Fruit fly (Drosophila melanogaster) whole organism, embryonic: ENCODE results near the gene CG13077.

Experiments
- Antp ChIP-seq: fragments of 200-800 bp; sonication (Bioruptor generic); optimal IDR thresholded peaks from 3 replicates; lab custom pipeline; 2016; ENCODE audit warnings: missing biosample characterization, missing genetic modification characterization
- CG1024 ChIP-seq: fragments of 200-800 bp; sonication (Bioruptor generic); IDR thresholded peaks from 2 replicates; pipeline ENCODE4 v1.3.6; 2022; ENCODE audit warnings: missing biosample characterization, missing genetic modification characterization
- CG10979 ChIP-seq: fragments of 200-800 bp; sonication (Bioruptor generic); optimal IDR thresholded peaks from 2 replicates; lab custom pipeline; 2018; ENCODE audit warnings: missing biosample characterization, mild to moderate bottlenecking, missing genetic modification characterization, moderate library complexity
- CG12299 ChIP-seq: fragments of 200-800 bp; sonication (Bioruptor generic); optimal IDR thresholded peaks from 2 replicates; lab custom pipeline; 2018; ENCODE audit warnings: missing biosample characterization, mild to moderate bottlenecking, missing genetic modification characterization
- CG12659 ChIP-seq: fragments of 200-800 bp; sonication (Bioruptor generic); optimal IDR thresholded peaks from 3 replicates; lab custom pipeline; 2017; ENCODE audit warnings: mild to moderate bottlenecking, missing biosample characterization, missing genetic modification reagents, missing genetic modification characterization
- CG12769 ChIP-seq: fragments of 200-800 bp; sonication (Bioruptor generic); optimal IDR thresholded peaks from 2 replicates; lab custom pipeline; 2019; ENCODE audit warnings: missing biosample characterization, mild to moderate bottlenecking, missing genetic modification characterization, moderate library complexity
- CG13775 ChIP-seq: fragments of 200-800 bp; sonication (Bioruptor generic); optimal IDR thresholded peaks from 3 replicates; lab custom pipeline; 2017; ENCODE audit warnings: missing biosample characterization, mild to moderate bottlenecking, missing genetic modification characterization
- CG14710 ChIP-seq: fragments of 200-800 bp; sonication (Bioruptor generic); optimal IDR thresholded peaks from 3 replicates; lab custom pipeline; 2019; ENCODE audit warnings: missing biosample characterization, mild to moderate bottlenecking, missing genetic modification characterization, moderate library complexity
- CG15269 ChIP-seq: fragments of 200-800 bp; sonication (Bioruptor generic); optimal IDR thresholded peaks from 2 replicates; lab custom pipeline; 2018; ENCODE audit warnings: missing biosample characterization, mild to moderate bottlenecking, missing genetic modification characterization, moderate library complexity
- CG1647 ChIP-seq: fragments of 200-800 bp; sonication (Bioruptor generic); optimal IDR thresholded peaks from 3 replicates; lab custom pipeline; 2016; ENCODE audit warnings: missing biosample characterization, missing genetic modification characterization
- CG16779 ChIP-seq: fragments of 200-800 bp; sonication (Bioruptor generic); IDR thresholded peaks from 2 replicates; pipeline ENCODE4 v1.3.6; 2022; ENCODE audit warnings: missing biosample characterization, missing genetic modification characterization
- CG16813 ChIP-seq: fragments of 200-800 bp; sonication (Bioruptor generic); IDR thresholded peaks from 3 replicates; pipeline ENCODE4 v1.3.6; 2022; ENCODE audit warnings: missing biosample characterization, missing genetic modification characterization; ENCODE audit not compliant: partially characterized antibody
- CG17802 ChIP-seq: fragments of 200-800 bp; sonication (Bioruptor generic); optimal IDR thresholded peaks from 2 replicates; lab custom pipeline; 2018; ENCODE audit warnings: missing biosample characterization, mild to moderate bottlenecking, missing genetic modification characterization, moderate library complexity
- CG17829 ChIP-seq: fragments of 200-800 bp; optimal IDR thresholded peaks from 2 replicates; lab custom pipeline; 2019; ENCODE audit warnings: missing biosample characterization, mild to moderate bottlenecking, missing genetic modification characterization, moderate library complexity
- CG1832 ChIP-seq: fragments of 200-800 bp; sonication (Bioruptor generic); optimal IDR thresholded peaks from 2 replicates; lab custom pipeline; 2017; ENCODE audit warnings: missing biosample characterization, mild to moderate bottlenecking, missing genetic modification characterization, inconsistent platforms
- CG18764 ChIP-seq: fragments of 200-800 bp; sonication (Bioruptor generic); optimal IDR thresholded peaks from 3 replicates; lab custom pipeline; 2016; ENCODE audit warnings: missing biosample characterization, missing genetic modification characterization
- CG2116 ChIP-seq: fragments of 200-800 bp; sonication (Bioruptor generic); optimal IDR thresholded peaks from 3 replicates; lab custom pipeline; 2018; ENCODE audit warnings: missing biosample characterization, mild to moderate bottlenecking, missing genetic modification characterization
- CG4328 ChIP-seq: fragments of 200-800 bp; sonication (Bioruptor generic); optimal IDR thresholded peaks from 3 replicates; lab custom pipeline; 2017; ENCODE audit warnings: missing biosample characterization, missing genetic modification reagents, missing genetic modification characterization
- CG6683 ChIP-seq: fragments of 200-800 bp; sonication (Bioruptor generic); optimal IDR thresholded peaks from 2 replicates; lab custom pipeline; 2017; ENCODE audit warnings: missing biosample characterization, mild to moderate bottlenecking, missing genetic modification characterization, missing genetic modification reagents
- CG7556 ChIP-seq: fragments of 200-800 bp; sonication (Bioruptor generic); optimal IDR thresholded peaks from 2 replicates; lab custom pipeline; 2017; ENCODE audit warnings: missing biosample characterization, mild to moderate bottlenecking, missing genetic modification characterization
- CG9437 ChIP-seq: fragments of 200-800 bp; sonication (Bioruptor generic); optimal IDR thresholded peaks from 2 replicates; lab custom pipeline; 2018; ENCODE audit warnings: missing biosample characterization, mild to moderate bottlenecking, missing genetic modification characterization
- CG9797 ChIP-seq: fragments of 200-800 bp; sonication (Bioruptor generic); optimal IDR thresholded peaks from 3 replicates; lab custom pipeline; 2018; ENCODE audit warnings: missing biosample characterization, mild to moderate bottlenecking, missing genetic modification characterization
- Dfd ChIP-seq, 2 experiments: fragments of >200 bp; optimal IDR thresholded peaks; 2 replicates each; lab custom pipeline; 2017; ENCODE audit warnings: missing biosample characterization in 2 of 2, missing genetic modification characterization in 2 of 2
- Eip74EF ChIP-seq, 2 experiments: fragments of 200-800 bp in 1 of 2; fragments of >200 bp in 1 of 2; sonication (Bioruptor generic) in 1 of 2; optimal IDR thresholded peaks; 2 replicates each; lab custom pipeline; 2017 to 2019; ENCODE audit warnings: missing biosample characterization in 2 of 2, missing genetic modification characterization in 2 of 2, mild to moderate bottlenecking in 1 of 2, moderate library complexity in 1 of 2
- Fer2 ChIP-seq: fragments of 200-800 bp; sonication (Bioruptor generic); optimal IDR thresholded peaks from 2 replicates; lab custom pipeline; 2018; ENCODE audit warnings: missing biosample characterization, mild to moderate bottlenecking, missing genetic modification characterization, moderate library complexity
- Fer3 ChIP-seq: fragments of 200-800 bp; sonication (Bioruptor generic); optimal IDR thresholded peaks from 2 replicates; lab custom pipeline; 2018; ENCODE audit warnings: missing biosample characterization, mild to moderate bottlenecking, missing genetic modification characterization, moderate library complexity
- H2.0 ChIP-seq: fragments of 200-800 bp; sonication (Bioruptor generic); IDR thresholded peaks from 2 replicates; pipeline ENCODE4 v1.3.6; 2022; ENCODE audit warnings: missing biosample characterization, missing genetic modification characterization
- HLH54F ChIP-seq: fragments of 200-800 bp; sonication (Bioruptor generic); optimal IDR thresholded peaks from 3 replicates; lab custom pipeline; 2016; ENCODE audit warnings: missing biosample characterization, missing genetic modification characterization
- HLHmδ ChIP-seq: fragments of 200-800 bp; sonication (Bioruptor generic); optimal IDR thresholded peaks from 2 replicates; lab custom pipeline; 2018; ENCODE audit warnings: missing biosample characterization, mild to moderate bottlenecking, missing genetic modification characterization, moderate library complexity
- HmgZ ChIP-seq: fragments of 200-800 bp; sonication (Bioruptor generic); optimal IDR thresholded peaks from 2 replicates; lab custom pipeline; 2018; ENCODE audit warnings: missing biosample characterization, mild to moderate bottlenecking, missing genetic modification characterization
- Kr ChIP-seq: fragments of 200-800 bp; sonication (Bioruptor generic); optimal IDR thresholded peaks from 2 replicates; lab custom pipeline; 2017; ENCODE audit warnings: missing biosample characterization, mild to moderate bottlenecking, missing genetic modification characterization
- Mad ChIP-seq: fragments of 200-800 bp; sonication (Bioruptor generic); optimal IDR thresholded peaks from 2 replicates; lab custom pipeline; 2016; ENCODE audit warnings: missing biosample characterization, missing genetic modification characterization
- Med ChIP-seq: fragments of 200-800 bp; sonication (Bioruptor generic); peaks from one replicate; lab custom pipeline; 2016; ENCODE audit warnings: missing biosample characterization, missing genetic modification characterization, mild to moderate bottlenecking, inconsistent platforms, moderate library complexity
- TFAM ChIP-seq: fragments of 200-800 bp; sonication (Bioruptor generic); optimal IDR thresholded peaks from 2 replicates; lab custom pipeline; 2017; ENCODE audit warnings: missing biosample characterization, missing genetic modification characterization, inconsistent platforms
- Trl ChIP-seq, 3 experiments: fragments of >200 bp in 2 of 3; fragments of 200-800 bp in 1 of 3; sonication (Bioruptor generic) in 1 of 3; optimal IDR thresholded peaks; 2 replicates in 1 of 3; 3 replicates in 2 of 3; lab custom pipeline; 2016 to 2017; ENCODE audit warnings: missing biosample characterization in 1 of 3, missing genetic modification characterization in 1 of 3
- Usf ChIP-seq: fragments of 200-800 bp; sonication (Bioruptor generic); optimal IDR thresholded peaks from 2 replicates; lab custom pipeline; 2017; ENCODE audit warnings: missing genotype, missing biosample characterization, missing genetic modification characterization
- amos ChIP-seq: fragments of 200-800 bp; sonication (Bioruptor generic); IDR thresholded peaks from 2 replicates; pipeline ENCODE4 v1.3.6; 2022; ENCODE audit warnings: missing biosample characterization, missing genetic modification characterization; ENCODE audit not compliant: partially characterized antibody
- ash1 ChIP-seq: fragments of 200-800 bp; sonication (Bioruptor generic); optimal IDR thresholded peaks from 2 replicates; lab custom pipeline; 2018; ENCODE audit warnings: missing biosample characterization, mild to moderate bottlenecking, missing genetic modification characterization
- emc ChIP-seq: fragments of 200-800 bp; sonication (Bioruptor generic); optimal IDR thresholded peaks from 2 replicates; lab custom pipeline; 2016; ENCODE audit warnings: missing biosample characterization, missing genetic modification characterization
- en ChIP-seq: fragments of 200-800 bp; sonication (Bioruptor generic); optimal IDR thresholded peaks from 2 replicates; lab custom pipeline; 2016; ENCODE audit warnings: missing biosample characterization, missing genetic modification characterization
- fd3F ChIP-seq: fragments of 200-800 bp; sonication (Bioruptor generic); optimal IDR thresholded peaks from 2 replicates; lab custom pipeline; 2018; ENCODE audit warnings: missing biosample characterization, mild to moderate bottlenecking, missing genetic modification characterization, moderate library complexity
- gem ChIP-seq: fragments of 200-800 bp; sonication (Bioruptor generic); optimal IDR thresholded peaks from 2 replicates; lab custom pipeline; 2019; ENCODE audit warnings: missing biosample characterization, mild to moderate bottlenecking, missing genetic modification characterization, moderate library complexity
- lab ChIP-seq: fragments of 200-800 bp; sonication (Bioruptor generic); optimal IDR thresholded peaks from 3 replicates; lab custom pipeline; 2017; ENCODE audit warnings: missing biosample characterization, missing genetic modification characterization, mild to moderate bottlenecking, moderate library complexity, missing genetic modification reagents
- lbe ChIP-seq: fragments of 200-800 bp; sonication (Bioruptor generic); optimal IDR thresholded peaks from 2 replicates; lab custom pipeline; 2016; ENCODE audit warnings: missing biosample characterization, mild to moderate bottlenecking, missing genetic modification characterization
- peb ChIP-seq: fragments of 200-800 bp; sonication (Bioruptor generic); IDR thresholded peaks from 2 replicates; pipeline ENCODE4 v1.3.6; 2022; ENCODE audit warnings: missing biosample characterization, missing genetic modification characterization
- slbo ChIP-seq: fragments of 200-800 bp; sonication (Bioruptor generic); IDR thresholded peaks from 2 replicates; pipeline ENCODE4 v1.3.6; 2022; ENCODE audit warnings: missing biosample characterization, missing genetic modification characterization
- stwl ChIP-seq: fragments of 200-800 bp; sonication (Bioruptor generic); optimal IDR thresholded peaks from 3 replicates; lab custom pipeline; 2018; ENCODE audit warnings: missing biosample characterization, mild to moderate bottlenecking, missing genetic modification characterization, moderate library complexity
- trh ChIP-seq: fragments of 200-800 bp; sonication (Bioruptor generic); optimal IDR thresholded peaks from 2 replicates; lab custom pipeline; 2016; ENCODE audit warnings: missing biosample characterization, missing genetic modification characterization
- zfh1 ChIP-seq: fragments of 200-800 bp; sonication (Bioruptor generic); IDR thresholded peaks from 3 replicates; pipeline ENCODE4 v1.3.6; 2022; ENCODE audit warnings: missing biosample characterization, missing genetic modification characterization

CG13077 gene

dm6 chr2L:19533247-19533646 is 32.4 kb upstream of the CG13077 start, which contains the start of gene CG33116 (continued):
- peak; percentile 78 for TF ChIP-seq Fer3 (tag; lab: Kevin White, UChicago)
- peak; percentile 45 for TF ChIP-seq CG12299 (tag; lab: Kevin White, UChicago)
- peak; percentile 38 for TF ChIP-seq CG4328 (GFP tag; lab: Kevin White, UChicago)
- peak; percentile 28 for TF ChIP-seq emc (GFP tag; lab: Kevin White, UChicago)
- peak; percentile 84 for TF ChIP-seq CG10979 (tag; lab: Kevin White, UChicago)
- no peak for TF ChIP-seq CG16813 (GFP tag; lab: Robert Waterston, UW)
- peak; percentile 85 for TF ChIP-seq gem (tag; lab: Kevin White, UChicago)
- peak; percentile 86 for TF ChIP-seq lbe (GFP tag; lab: Kevin White, UChicago)
- TF ChIP-seq Trl (optimal IDR thresholded peaks at IDR 0.05; lab: Kevin White, UChicago) = no peak
- peak; percentile 88 for TF ChIP-seq Trl (GFP tag; optimal IDR thresholded peaks at IDR 0.05; lab: Kevin White, UChicago)
- peak; percentile 98 for TF ChIP-seq Med (GFP tag; lab: Kevin White, UChicago)
- TF ChIP-seq CG1832 (GFP tag; lab: Kevin White, UChicago) = no peak
- TF ChIP-seq CG13775 (GFP tag; lab: Kevin White, UChicago) = peak; percentile 74
- TF ChIP-seq CG17829 (tag; lab: Kevin White, UChicago) = peak; percentile 86
- TF ChIP-seq CG9437 (GFP tag; lab: Kevin White, UChicago) = peak; percentile 66
- TF ChIP-seq CG9797 (GFP tag; lab: Kevin White, UChicago) = peak; percentile 23
- peak; percentile 92 for TF ChIP-seq HLH54F
- peak; percentile 49 for TF ChIP-seq trh (GFP tag; lab: Kevin White, UChicago)
- peak; percentile 38 for TF ChIP-seq CG18764 (GFP tag; lab: Kevin White, UChicago)
- peak; percentile 10 for TF ChIP-seq fd3F (GFP tag; lab: Kevin White, UChicago)
- TF ChIP-seq Usf (GFP tag; lab: Kevin White, UChicago) = peak; percentile 65
- TF ChIP-seq amos (GFP tag; lab: Robert Waterston, UW) = no peak; the same call in 1 of the 2 replicates
- TF ChIP-seq CG14710 (tag; lab: Kevin White, UChicago) = peak; percentile 78
- TF ChIP-seq HLHmδ = peak; percentile 23
- TF ChIP-seq Eip74EF (GFP tag; optimal IDR thresholded peaks at IDR 0.05; lab: Kevin White, UChicago) = peak in 1 of 2 experiments; percentile 53
- peak; percentile 90 for TF ChIP-seq lab (GFP tag; lab: Kevin White, UChicago)
- peak; percentile 79 for TF ChIP-seq H2.0 (GFP tag; lab: Robert Waterston, UW)
- TF ChIP-seq CG17802 (tag; lab: Kevin White, UChicago) = peak; percentile 59
- no peak for TF ChIP-seq Kr (GFP tag; lab: Kevin White, UChicago)
- TF ChIP-seq CG12769 (tag; lab: Kevin White, UChicago) = peak; percentile 78
- TF ChIP-seq CG7556 (GFP tag; lab: Kevin White, UChicago) = peak; percentile 79
- TF ChIP-seq zfh1 (GFP tag; lab: Robert Waterston, UW) = peak; percentile 85
- peak; percentile 81 for TF ChIP-seq CG12659 (GFP tag; lab: Kevin White, UChicago)
- peak; percentile 24; the same call in 1 of the 2 replicates for TF ChIP-seq peb (GFP tag; lab: Robert Waterston, UW)
- TF ChIP-seq stwl = peak; percentile 85
- TF ChIP-seq HmgZ (tag; lab: Kevin White, UChicago) = peak; percentile 89
- TF ChIP-seq CG1024 = peak; percentile 63
- TF ChIP-seq CG6683 (GFP tag; lab: Kevin White, UChicago) = peak; percentile 30
- peak; percentile 84 for TF ChIP-seq Mad (GFP tag; lab: Kevin White, UChicago)
- peak; percentile 32 for TF ChIP-seq Fer2 (tag; lab: Kevin White, UChicago)
- TF ChIP-seq Dfd (GFP tag; optimal IDR thresholded peaks at IDR 0.05; lab: Kevin White, UChicago) = no peak
- TF ChIP-seq Antp (GFP tag; lab: Kevin White, UChicago) = peak; percentile 88
- peak; percentile 32 for TF ChIP-seq ash1
- TF ChIP-seq CG16779 (GFP tag; lab: Robert Waterston, UW) = peak; percentile 87
- TF ChIP-seq en (GFP tag; lab: Kevin White, UChicago) = peak; percentile 75
- TF ChIP-seq TFAM (GFP tag; lab: Kevin White, UChicago) = peak; percentile 23
- peak; percentile 80 for TF ChIP-seq CG15269 (tag; lab: Kevin White, UChicago)
- TF ChIP-seq CG2116 (GFP tag; lab: Kevin White, UChicago) = peak; percentile 63
- peak; percentile 73 for TF ChIP-seq CG1647 (GFP tag; lab: Kevin White, UChicago)
- peak; percentile 84 for TF ChIP-seq slbo (GFP tag; lab: Robert Waterston, UW)
